Worm (Caenorhabditis elegans): ENCODE data around the gene pcp-5.

DNA sequence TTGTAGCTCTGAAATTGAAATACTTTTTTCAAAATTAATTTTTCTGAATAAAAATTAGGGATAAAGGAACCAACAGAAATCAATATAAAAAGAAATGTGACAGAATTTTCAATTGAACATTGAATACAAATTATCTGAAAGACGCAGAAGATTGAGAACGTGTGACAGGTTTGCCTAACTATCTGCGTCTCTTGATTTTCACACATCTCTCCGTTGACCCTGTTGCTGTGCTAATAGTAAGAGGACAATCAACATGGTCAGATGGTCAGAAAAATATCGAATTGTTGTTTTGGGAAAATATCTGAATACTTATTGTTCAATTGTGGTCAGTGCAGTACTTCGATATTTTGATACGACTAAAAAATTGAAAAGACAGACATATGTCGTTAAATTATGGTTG is 4.2 kb upstream of the pcp-5 start, which contains the start of gene ZK688.7:
- no peak for TF ChIP-seq ZK185.1 (tag; optimal IDR thresholded peaks at IDR 0.05; ENCODE audit: poor library complexity, severe bottlenecking)
- no peak for TF ChIP-seq aptf-3 (GFP tag; IDR thresholded peaks at IDR 0.05)
- no peak for TF ChIP-seq sdz-38 (tag; optimal IDR thresholded peaks at IDR 0.05)
- no peak for TF ChIP-seq snpc-4 (GFP tag; optimal IDR thresholded peaks at IDR 0.05)
- no peak for TF ChIP-seq snpc-4 (tag; optimal IDR thresholded peaks at IDR 0.05)
- no peak for TF ChIP-seq F33H1.4 (GFP tag; IDR thresholded peaks at IDR 0.05)
- no peak for TF ChIP-seq rec-8 (tag; optimal IDR thresholded peaks at IDR 0.05)
- TF ChIP-seq K12H6.12 (tag; optimal IDR thresholded peaks at IDR 0.05) = no peak
- no peak for TF ChIP-seq F23B12.7 (tag; optimal IDR thresholded peaks at IDR 0.05; ENCODE audit: insufficient read depth)
- no peak for TF ChIP-seq ccch-3 (GFP tag; optimal IDR thresholded peaks at IDR 0.05)
- TF ChIP-seq nhr-120 (GFP tag; IDR thresholded peaks at IDR 0.05) = no peak
- TF ChIP-seq B0035.1 (tag; optimal IDR thresholded peaks at IDR 0.05) = no peak
